Fruit fly (Drosophila melanogaster): ENCODE results near the gene Acbp4.
A peak's percentile ranks its signal among the peaks of the same experiment; 100 is the strongest.

Gene Acbp4

DNA sequence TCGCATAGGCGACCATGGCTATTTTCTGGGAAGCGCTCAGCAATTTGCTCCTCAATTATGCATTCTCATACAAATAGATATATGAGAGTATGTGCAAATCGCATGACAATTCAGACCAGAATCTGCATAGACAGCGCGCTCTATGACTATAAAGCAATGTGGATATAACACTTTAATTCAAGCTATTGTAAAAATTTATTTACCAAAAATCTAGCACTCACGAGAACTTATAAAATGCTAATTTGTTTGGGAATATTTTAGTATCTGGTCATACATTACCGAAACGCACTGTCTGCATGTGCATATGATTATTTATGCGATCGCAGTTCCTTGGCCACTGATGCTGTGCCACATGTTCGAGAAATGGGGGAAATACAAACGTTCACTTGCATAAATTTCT lies 22.8 kb upstream of the Acbp4 start:
- TF ChIP-seq foxo (GFP tag; optimal IDR thresholded peaks at IDR 0.05) (peak in 1 of 2 experiments; percentile 19), fru (GFP tag; optimal IDR thresholded peaks at IDR 0.05) (peak; percentile 17), Hnf4 (GFP tag; optimal IDR thresholded peaks at IDR 0.05) (no peak), sv (GFP tag; optimal IDR thresholded peaks at IDR 0.05) (no peak), HLH106 (tag; optimal IDR thresholded peaks at IDR 0.05) (peak; percentile 41), h (GFP tag; optimal IDR thresholded peaks at IDR 0.05) (peak; percentile 26), dsf (GFP tag; optimal IDR thresholded peaks at IDR 0.05; ENCODE audit: borderline replicate concordance) (no peak), GATAd (GFP tag; optimal IDR thresholded peaks at IDR 0.05) (no peak), ey (GFP tag; optimal IDR thresholded peaks at IDR 0.05) (peak; percentile 4), jim (GFP tag; optimal IDR thresholded peaks at IDR 0.05) (no peak), Jra (GFP tag; optimal IDR thresholded peaks at IDR 0.05) (no peak), rgr (GFP tag; optimal IDR thresholded peaks at IDR 0.05) (peak; percentile 28), psq (GFP tag; optimal IDR thresholded peaks at IDR 0.05) (no peak), CG32264 (GFP tag; optimal IDR thresholded peaks at IDR 0.05) (no peak)

dm6 chr3L:7149827-7150226 lies 21.8 kb upstream of the Acbp4 start:
- TF ChIP-seq lola (GFP tag; optimal IDR thresholded peaks at IDR 0.05): no peak
- TF ChIP-seq HLH106 (tag; optimal IDR thresholded peaks at IDR 0.05): peak; percentile 35
- TF ChIP-seq sage (GFP tag; optimal IDR thresholded peaks at IDR 0.05): peak; percentile 7
- TF ChIP-seq rgr (GFP tag; optimal IDR thresholded peaks at IDR 0.05): peak; percentile 33
- TF ChIP-seq ey (GFP tag; optimal IDR thresholded peaks at IDR 0.05): peak; percentile 11
- TF ChIP-seq psq (GFP tag; optimal IDR thresholded peaks at IDR 0.05): peak; percentile 26
- no peak for TF ChIP-seq CG9705 (GFP tag; optimal IDR thresholded peaks at IDR 0.05)
- TF ChIP-seq fru (GFP tag; optimal IDR thresholded peaks at IDR 0.05): peak; percentile 9
- peak in 1 of 2 experiments; percentile 13 for TF ChIP-seq foxo (GFP tag; optimal IDR thresholded peaks at IDR 0.05)
- no peak for TF ChIP-seq Mio (GFP tag; optimal IDR thresholded peaks at IDR 0.05)
- TF ChIP-seq Sp1 (GFP tag; optimal IDR thresholded peaks at IDR 0.05): peak; percentile 30
- peak; percentile 30 for TF ChIP-seq h (GFP tag; optimal IDR thresholded peaks at IDR 0.05)

dm6 chr3L:7149388-7149787 lies 21.3 kb upstream of the Acbp4 start:
- TF ChIP-seq Dfd (GFP tag; optimal IDR thresholded peaks at IDR 0.05) (peak; percentile 90), woc (GFP tag; optimal IDR thresholded peaks at IDR 0.05) (no peak)

DNA sequence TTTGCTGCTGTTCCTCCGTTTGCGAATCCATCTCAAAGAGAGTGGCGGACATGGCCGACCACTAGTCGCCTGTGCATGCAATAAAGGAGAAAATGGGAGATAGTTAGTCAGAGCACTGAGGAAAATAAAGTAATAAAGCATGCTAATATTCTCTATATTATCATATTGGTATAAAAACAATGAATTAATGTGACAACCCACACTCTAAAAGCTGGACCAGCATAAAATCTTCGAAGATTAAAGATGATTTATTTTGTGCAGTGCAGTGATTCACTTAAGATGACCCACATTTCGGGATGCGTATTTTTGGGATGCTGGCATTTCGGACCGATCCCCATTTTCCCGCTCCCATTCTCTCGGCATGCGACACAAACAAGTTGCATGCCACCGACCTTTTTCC lies 19.7 kb upstream of the Acbp4 start:
- TF ChIP-seq rgr (GFP tag; optimal IDR thresholded peaks at IDR 0.05) (no peak), Mio (GFP tag; optimal IDR thresholded peaks at IDR 0.05) (no peak), Dfd (GFP tag; optimal IDR thresholded peaks at IDR 0.05) (no peak), Abd-B (GFP tag; optimal IDR thresholded peaks at IDR 0.05) (no peak), Hr83 (GFP tag; optimal IDR thresholded peaks at IDR 0.05; ENCODE audit: poor library complexity, severe bottlenecking) (no peak), CG9705 (GFP tag; optimal IDR thresholded peaks at IDR 0.05) (no peak), brk (GFP tag; optimal IDR thresholded peaks at IDR 0.05) (no peak)

DNA sequence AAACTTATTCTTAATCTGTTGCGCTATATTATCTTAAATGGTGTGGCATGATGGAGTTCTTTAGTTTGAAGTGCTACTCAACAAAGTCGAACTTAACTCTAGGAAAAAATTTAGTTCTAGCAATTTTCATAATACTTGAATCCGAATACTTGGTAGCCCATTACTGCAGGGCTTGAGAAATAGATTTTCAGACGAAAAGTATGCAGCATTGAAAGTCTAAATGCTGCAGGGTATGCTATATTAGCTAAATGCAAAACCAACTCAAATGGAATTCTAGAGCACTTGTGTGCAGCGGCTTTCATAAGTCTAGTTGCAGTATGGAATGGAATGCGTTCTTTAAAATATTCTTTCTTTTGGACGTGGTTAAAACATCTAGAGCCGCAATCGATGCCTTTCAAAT lies 15.2 kb upstream of the Acbp4 start:
- TF ChIP-seq dl (GFP tag; optimal IDR thresholded peaks at IDR 0.05; ENCODE audit: insufficient read depth in 1 of 2, partially characterized antibody in 2 of 2) (no peak), GATAd (GFP tag; optimal IDR thresholded peaks at IDR 0.05) (no peak), CG9705 (GFP tag; optimal IDR thresholded peaks at IDR 0.05) (no peak), Hr78 (GFP tag; optimal IDR thresholded peaks at IDR 0.05) (no peak), tai (GFP tag; optimal IDR thresholded peaks at IDR 0.05) (no peak), dsf (GFP tag; optimal IDR thresholded peaks at IDR 0.05; ENCODE audit: borderline replicate concordance) (no peak), psq (GFP tag; optimal IDR thresholded peaks at IDR 0.05) (no peak), fru (GFP tag; optimal IDR thresholded peaks at IDR 0.05) (peak; percentile 5), Rel (GFP tag; optimal IDR thresholded peaks at IDR 0.05) (no peak), Rel (tag; optimal IDR thresholded peaks at IDR 0.05) (no peak), Hr83 (GFP tag; optimal IDR thresholded peaks at IDR 0.05; ENCODE audit: poor library complexity, severe bottlenecking) (no peak), Mio (GFP tag; optimal IDR thresholded peaks at IDR 0.05) (no peak), Dif (GFP tag; optimal IDR thresholded peaks at IDR 0.05; ENCODE audit: partially characterized antibody) (peak; percentile 43), h (GFP tag; optimal IDR thresholded peaks at IDR 0.05) (no peak), br (GFP tag; optimal IDR thresholded peaks at IDR 0.05) (no peak), Myc (optimal IDR thresholded peaks at IDR 0.05) (peak; percentile 84), Vsx2 (GFP tag; optimal IDR thresholded peaks at IDR 0.05; ENCODE audit: partially characterized antibody) (peak; percentile 54), brk (GFP tag; optimal IDR thresholded peaks at IDR 0.05) (no peak), lola (GFP tag; optimal IDR thresholded peaks at IDR 0.05) (no peak), Jra (GFP tag; optimal IDR thresholded peaks at IDR 0.05) (no peak), dmrt93B (GFP tag; optimal IDR thresholded peaks at IDR 0.05) (no peak), N (GFP tag; optimal IDR thresholded peaks at IDR 0.05) (peak; percentile 55), pan (optimal IDR thresholded peaks at IDR 0.05) (no peak), CrebA (GFP tag; optimal IDR thresholded peaks at IDR 0.05; ENCODE audit: borderline replicate concordance) (no peak), sv (GFP tag; optimal IDR thresholded peaks at IDR 0.05) (no peak), sage (GFP tag; optimal IDR thresholded peaks at IDR 0.05) (no peak), HLH106 (tag; optimal IDR thresholded peaks at IDR 0.05) (no peak), CG32264 (GFP tag; optimal IDR thresholded peaks at IDR 0.05) (no peak), Abd-B (GFP tag; optimal IDR thresholded peaks at IDR 0.05) (no peak)
